Worm (Caenorhabditis elegans) whole organism, late embryonic: ENCODE results near the gene F26F2.7.

Source experiments
- ama-1 ChIP-seq: fragments of 150-350 bp; optimal IDR thresholded peaks from 2 replicates; lab custom pipeline; 2014
- che-1 ChIP-seq: sonication (generic microtip); optimal IDR thresholded peaks from 2 replicates; lab custom pipeline; 2016; ENCODE audit warnings: mild to moderate bottlenecking, missing genetic modification characterization, missing compliant biosample characterization
- dmd-4 ChIP-seq: sonication (generic microtip); optimal IDR thresholded peaks from 2 replicates; lab custom pipeline; 2016; ENCODE audit warnings: borderline replicate concordance, missing genetic modification characterization, missing compliant biosample characterization
- eyg-1 ChIP-seq: sonication (generic microtip); optimal IDR thresholded peaks from 2 replicates; lab custom pipeline; 2016; ENCODE audit warnings: missing genotype, missing genetic modification characterization, missing compliant biosample characterization
- gmeb-2 ChIP-seq: sonication (generic microtip); optimal IDR thresholded peaks from 2 replicates; lab custom pipeline; 2016; ENCODE audit warnings: missing genetic modification characterization, inconsistent platforms, missing compliant biosample characterization
- hlh-30 ChIP-seq: sonication (generic microtip); optimal IDR thresholded peaks from 2 replicates; lab custom pipeline; 2017; ENCODE audit warnings: antibody characterized with exemption, missing genetic modification characterization, missing compliant biosample characterization; ENCODE audit not compliant: insufficient read depth
- hlh-6 ChIP-seq: sonication (generic microtip); optimal IDR thresholded peaks from 2 replicates; lab custom pipeline; 2016; ENCODE audit warnings: missing genotype, missing genetic modification characterization, missing compliant biosample characterization
- madf-2 ChIP-seq: sonication (generic microtip); optimal IDR thresholded peaks from 2 replicates; lab custom pipeline; 2017; ENCODE audit warnings: missing genetic modification characterization, missing compliant biosample characterization
- pha-4 ChIP-seq: fragments of 150-350 bp; optimal IDR thresholded peaks from 2 replicates; lab custom pipeline; 2018; ENCODE audit warnings: missing biosample characterization, missing genetic modification reagents, missing genetic modification characterization
- pqm-1 ChIP-seq: sonication (generic microtip); optimal IDR thresholded peaks from 2 replicates; lab custom pipeline; 2016; ENCODE audit warnings: missing genetic modification characterization, missing compliant biosample characterization

DNA sequence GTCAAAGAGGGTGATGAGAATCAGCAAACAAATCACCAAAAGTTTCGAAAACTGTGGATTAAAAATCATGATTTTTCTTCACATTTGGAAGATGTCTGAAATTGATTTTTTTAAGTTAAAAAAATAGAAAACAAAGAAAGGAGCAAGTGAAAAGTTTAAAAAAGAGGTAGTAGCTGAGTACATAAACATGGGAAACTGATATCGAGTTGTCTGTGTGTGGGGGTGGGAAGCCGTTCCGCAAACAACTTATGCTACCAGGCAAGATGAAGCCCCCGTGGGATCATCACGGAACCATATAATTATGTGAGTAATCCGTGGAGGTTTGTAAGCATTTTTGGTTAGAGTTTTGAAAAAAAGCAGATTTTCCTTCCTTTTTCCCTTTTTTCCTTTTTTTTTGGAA is 29.7 kb upstream of the F26F2.7 start, which contains the start of gene Y38H6C.20:
- TF ChIP-seq eyg-1 (tag; lab: Kevin White, UChicago) = no peak
- TF ChIP-seq dmd-4 = no peak
- no peak for TF ChIP-seq gmeb-2 (tag; lab: Kevin White, UChicago)
- no peak for TF ChIP-seq che-1 (tag; lab: Kevin White, UChicago)
- TF ChIP-seq pha-4 (tag; lab: Kevin White, UChicago) = no peak
- TF ChIP-seq hlh-30 (tag; lab: Kevin White, UChicago) = no peak
- no peak for TF ChIP-seq ama-1
- TF ChIP-seq pqm-1 (tag; lab: Kevin White, UChicago) = no peak
- no peak for TF ChIP-seq hlh-6 (tag; lab: Kevin White, UChicago)
- no peak for TF ChIP-seq madf-2
